Worm (Caenorhabditis elegans) whole organism, young adult: ENCODE data around the gene Y7A5A.1.

Experiments
- B0019.2 ChIP-seq: fragments of 200-800 bp; sonication (Bioruptor generic); conservative IDR thresholded peaks from 2 replicates; pipeline ENCODE4 v1.3.6; 2022; ENCODE audit warnings: missing genetic modification reagents, missing genetic modification characterization, missing compliant biosample characterization
- B0336.3 ChIP-seq: fragments of 200-800 bp; sonication (Bioruptor generic); IDR thresholded peaks from 2 replicates; pipeline ENCODE4 v1.3.6; 2022; ENCODE audit warnings: missing genetic modification characterization, missing compliant biosample characterization
- C06A6.2 ChIP-seq: fragments of 200-800 bp; sonication (Bioruptor generic); conservative IDR thresholded peaks from 2 replicates; pipeline ENCODE4 v1.3.6; 2022; ENCODE audit warnings: missing genetic modification characterization, missing compliant biosample characterization
- F22D6.2 ChIP-seq: sonication (generic microtip); optimal IDR thresholded peaks from 2 replicates; lab custom pipeline; 2016; ENCODE audit warnings: mild to moderate bottlenecking, missing genetic modification characterization, missing compliant biosample characterization
- F37B4.10 ChIP-seq: fragments of 200-800 bp; sonication (Bioruptor generic); IDR thresholded peaks from 2 replicates; pipeline ENCODE4 v1.3.6; 2022; ENCODE audit warnings: missing genetic modification characterization, missing compliant biosample characterization
- F52B5.7 ChIP-seq: sonication (generic microtip); optimal IDR thresholded peaks from 2 replicates; lab custom pipeline; 2016; ENCODE audit warnings: mild to moderate bottlenecking, missing genetic modification characterization, missing compliant biosample characterization
- F55B11.4 ChIP-seq: sonication (generic microtip); optimal IDR thresholded peaks from 2 replicates; lab custom pipeline; 2016; ENCODE audit warnings: missing compliant biosample characterization, missing genetic modification characterization, borderline replicate concordance; ENCODE audit not compliant: insufficient read depth
- F57A8.1 ChIP-seq: fragments of 200-800 bp; sonication (Bioruptor generic); optimal IDR thresholded peaks from 2 replicates; lab custom pipeline; 2018; ENCODE audit warnings: mild to moderate bottlenecking, missing genetic modification characterization, moderate library complexity, missing compliant biosample characterization
- K11D2.4 ChIP-seq: fragments of 200-800 bp; sonication (Bioruptor generic); IDR thresholded peaks from 2 replicates; pipeline ENCODE4 v1.3.6; 2022; ENCODE audit warnings: missing genetic modification reagents, missing genetic modification characterization, missing compliant biosample characterization
- K12H6.12 ChIP-seq: fragments of 200-800 bp; sonication (Bioruptor generic); optimal IDR thresholded peaks from 2 replicates; lab custom pipeline; 2018; ENCODE audit warnings: mild to moderate bottlenecking, missing genetic modification characterization, missing compliant biosample characterization
- Y53F4B.3 ChIP-seq: fragments of 200-800 bp; sonication (Bioruptor generic); IDR thresholded peaks from 2 replicates; pipeline ENCODE4 v1.3.6; 2022; ENCODE audit warnings: missing genetic modification reagents, missing genetic modification characterization, missing compliant biosample characterization
- Y67H2A.10 ChIP-seq: fragments of 200-800 bp; sonication (Bioruptor generic); conservative IDR thresholded peaks from 2 replicates; pipeline ENCODE4 v1.3.6; 2022; ENCODE audit warnings: missing genetic modification reagents, missing genetic modification characterization, missing compliant biosample characterization
- ZK185.1 ChIP-seq: sonication (generic microtip); optimal IDR thresholded peaks from 2 replicates; lab custom pipeline; 2016; ENCODE audit warnings: mild to moderate bottlenecking, missing genetic modification characterization, missing compliant biosample characterization; ENCODE audit not compliant: poor library complexity, severe bottlenecking
- aptf-2 ChIP-seq: fragments of 200-800 bp; sonication (Bioruptor generic); conservative IDR thresholded peaks from 2 replicates; pipeline ENCODE4 v1.3.6; 2022; ENCODE audit warnings: missing genetic modification reagents, missing genetic modification characterization, missing compliant biosample characterization
- atf-7 ChIP-seq: sonication (generic microtip); optimal IDR thresholded peaks from 2 replicates; lab custom pipeline; 2017; ENCODE audit warnings: mild to moderate bottlenecking, missing genetic modification characterization, missing compliant biosample characterization
- athp-1 ChIP-seq: sonication (generic microtip); optimal IDR thresholded peaks from 2 replicates; lab custom pipeline; 2017; ENCODE audit warnings: mild to moderate bottlenecking, missing genetic modification characterization, missing compliant biosample characterization
- attf-3 ChIP-seq: fragments of 200-800 bp; sonication (Bioruptor generic); conservative IDR thresholded peaks from 2 replicates; pipeline ENCODE4 v1.3.6; 2022; ENCODE audit warnings: missing genetic modification reagents, missing genetic modification characterization, missing compliant biosample characterization
- ceh-40 ChIP-seq: fragments of 200-800 bp; sonication (Bioruptor generic); IDR thresholded peaks from 2 replicates; pipeline ENCODE4 v1.3.6; 2022; ENCODE audit warnings: missing genetic modification characterization, missing compliant biosample characterization
- ceh-79 ChIP-seq: sonication (generic microtip); optimal IDR thresholded peaks from 2 replicates; lab custom pipeline; 2017; ENCODE audit warnings: mild to moderate bottlenecking, missing genetic modification characterization, missing compliant biosample characterization
- ceh-91 ChIP-seq: fragments of 200-800 bp; sonication (Bioruptor generic); IDR thresholded peaks from 2 replicates; pipeline ENCODE4 v1.3.6; 2022; ENCODE audit warnings: missing genetic modification reagents, missing genetic modification characterization, missing compliant biosample characterization
- die-1 ChIP-seq: sonication (generic microtip); optimal IDR thresholded peaks from 2 replicates; lab custom pipeline; 2016; ENCODE audit warnings: missing genotype, mild to moderate bottlenecking, missing genetic modification characterization, missing compliant biosample characterization
- efl-1 ChIP-seq: fragments of 150-350 bp; optimal IDR thresholded peaks from 2 replicates; lab custom pipeline; 2014; ENCODE audit warnings: missing biosample characterization, missing genetic modification reagents, missing genetic modification characterization
- egl-18 ChIP-seq: fragments of 200-800 bp; sonication (Bioruptor generic); IDR thresholded peaks from 2 replicates; pipeline ENCODE4 v1.3.6; 2022; ENCODE audit warnings: missing genetic modification reagents, missing genetic modification characterization, missing compliant biosample characterization
- egl-44 ChIP-seq: fragments of 200-800 bp; sonication (Bioruptor generic); IDR thresholded peaks from 2 replicates; pipeline ENCODE4 v1.3.6; 2022; ENCODE audit warnings: missing genetic modification reagents, missing genetic modification characterization, missing compliant biosample characterization
- ets-4 ChIP-seq: fragments of 200-800 bp; sonication (Bioruptor generic); optimal IDR thresholded peaks from 2 replicates; lab custom pipeline; 2018; ENCODE audit warnings: mild to moderate bottlenecking, missing genetic modification characterization, missing compliant biosample characterization
- lin-40 ChIP-seq: sonication (generic microtip); optimal IDR thresholded peaks from 2 replicates; lab custom pipeline; 2016; ENCODE audit warnings: missing genetic modification characterization, mild to moderate bottlenecking, missing compliant biosample characterization, missing genotype, missing genetic modification reagents
- lsy-27 ChIP-seq: sonication (generic microtip); optimal IDR thresholded peaks from 2 replicates; lab custom pipeline; 2017; ENCODE audit warnings: missing genetic modification characterization, mild to moderate bottlenecking, missing compliant biosample characterization, antibody characterized with exemption, missing genotype, borderline replicate concordance; ENCODE audit not compliant: insufficient read depth
- madf-10 ChIP-seq: sonication (generic microtip); optimal IDR thresholded peaks from 2 replicates; lab custom pipeline; 2016; ENCODE audit warnings: mild to moderate bottlenecking, missing genetic modification characterization, missing compliant biosample characterization
- madf-8 ChIP-seq: fragments of 200-800 bp; sonication (Bioruptor generic); conservative IDR thresholded peaks from 2 replicates; pipeline ENCODE4 v1.3.6; 2022; ENCODE audit warnings: missing genetic modification reagents, missing genetic modification characterization, missing compliant biosample characterization
- mes-4 ChIP-seq: sonication (generic microtip); optimal IDR thresholded peaks from 2 replicates; lab custom pipeline; 2016; ENCODE audit warnings: missing genotype, missing genetic modification characterization, missing compliant biosample characterization
- mxl-1 ChIP-seq: sonication (generic microtip); optimal IDR thresholded peaks from 2 replicates; lab custom pipeline; 2016; ENCODE audit warnings: missing genetic modification characterization, missing compliant biosample characterization
- nfya-1 ChIP-seq: sonication (generic microtip); optimal IDR thresholded peaks from 2 replicates; lab custom pipeline; 2017; ENCODE audit warnings: antibody characterized with exemption, missing compliant biosample characterization, missing genetic modification characterization, borderline replicate concordance; ENCODE audit not compliant: insufficient read depth
- nfya-2 ChIP-seq: fragments of 200-800 bp; sonication (Bioruptor generic); IDR thresholded peaks from 2 replicates; pipeline ENCODE4 v1.3.6; 2022; ENCODE audit warnings: missing genetic modification reagents, missing genetic modification characterization, missing compliant biosample characterization
- nfyb-1 ChIP-seq: fragments of 200-800 bp; sonication (Bioruptor generic); IDR thresholded peaks from 2 replicates; pipeline ENCODE4 v1.3.6; 2022; ENCODE audit warnings: missing genetic modification reagents, missing genetic modification characterization, missing compliant biosample characterization
- nhr-80 ChIP-seq: sonication (generic microtip); optimal IDR thresholded peaks from 2 replicates; lab custom pipeline; 2016; ENCODE audit warnings: missing genetic modification characterization, missing compliant biosample characterization
- nhr-90 ChIP-seq: sonication (generic microtip); optimal IDR thresholded peaks from 2 replicates; lab custom pipeline; 2016; ENCODE audit warnings: missing genotype, mild to moderate bottlenecking, missing genetic modification characterization, missing compliant biosample characterization
- pbrm-1 ChIP-seq: fragments of 200-800 bp; sonication (Bioruptor generic); IDR thresholded peaks from 2 replicates; pipeline ENCODE4 v1.3.6; 2022; ENCODE audit warnings: missing genetic modification reagents, missing genetic modification characterization, missing compliant biosample characterization
- pha-4 ChIP-seq: fragments of 150-350 bp; sonication (generic microtip); optimal IDR thresholded peaks from 2 replicates; lab custom pipeline; 2014; ENCODE audit warnings: missing biosample characterization, missing genetic modification reagents, missing genetic modification characterization
- rcor-1 ChIP-seq: fragments of 200-800 bp; sonication (Bioruptor generic); IDR thresholded peaks from 2 replicates; pipeline ENCODE4 v1.3.6; 2022; ENCODE audit warnings: missing genetic modification reagents, missing genetic modification characterization, missing compliant biosample characterization
- rpc-1 ChIP-seq, 2 experiments: fragments of 150-350 bp in 1 of 2; sonication (generic microtip) in 1 of 2; optimal IDR thresholded peaks; 2 replicates each; lab custom pipeline; 2014 to 2018; ENCODE audit warnings: missing biosample characterization in 1 of 2, missing genetic modification characterization in 1 of 2, missing genetic modification reagents in 1 of 2, missing genotype in 1 of 2
- snpc-1.1 ChIP-seq: sonication (generic microtip); optimal IDR thresholded peaks from 2 replicates; lab custom pipeline; 2017; ENCODE audit warnings: missing genetic modification characterization, mild to moderate bottlenecking, missing compliant biosample characterization, antibody characterized with exemption, moderate library complexity, missing genotype, missing genetic modification reagents; ENCODE audit not compliant: insufficient read depth
- snpc-4 ChIP-seq, 5 experiments: fragments of 150-350 bp in 1 of 5; sonication (generic microtip) in 4 of 5; optimal IDR thresholded peaks; 2 replicates each; lab custom pipeline; 2014 to 2018; ENCODE audit warnings: missing genetic modification characterization in 5 of 5, missing biosample characterization in 3 of 5, antibody characterized with exemption in 2 of 5, mild to moderate bottlenecking in 2 of 5, missing compliant biosample characterization in 2 of 5, missing genotype in 2 of 5, moderate library complexity in 2 of 5, missing genetic modification reagents in 1 of 5
- somi-1 ChIP-seq: fragments of 200-800 bp; sonication (Bioruptor generic); optimal IDR thresholded peaks from 2 replicates; lab custom pipeline; 2018; ENCODE audit warnings: mild to moderate bottlenecking, missing genetic modification characterization, missing compliant biosample characterization
- sptf-2 ChIP-seq: fragments of 200-800 bp; sonication (Bioruptor generic); optimal IDR thresholded peaks from 2 replicates; lab custom pipeline; 2018; ENCODE audit warnings: mild to moderate bottlenecking, missing genetic modification characterization, missing compliant biosample characterization
- tbp1 ChIP-seq: fragments of 200-800 bp; sonication (Bioruptor generic); optimal IDR thresholded peaks from 2 replicates; lab custom pipeline; 2018; ENCODE audit warnings: mild to moderate bottlenecking, missing genetic modification characterization, missing compliant biosample characterization
- unc-130 ChIP-seq: sonication (generic microtip); optimal IDR thresholded peaks from 2 replicates; lab custom pipeline; 2016; ENCODE audit warnings: missing genetic modification reagents, missing genetic modification characterization, missing compliant biosample characterization
- xnd-1 ChIP-seq: sonication (generic microtip); optimal IDR thresholded peaks from 2 replicates; lab custom pipeline; 2016; ENCODE audit warnings: missing genotype, missing genetic modification reagents, missing genetic modification characterization, missing compliant biosample characterization
- zfh-2 ChIP-seq: fragments of 200-800 bp; sonication (Bioruptor generic); conservative IDR thresholded peaks from 2 replicates; pipeline ENCODE4 v1.3.6; 2022; ENCODE audit warnings: missing genetic modification reagents, missing genetic modification characterization, missing compliant biosample characterization
- ztf-18 ChIP-seq: sonication (generic microtip); optimal IDR thresholded peaks from 2 replicates; lab custom pipeline; 2016; ENCODE audit warnings: missing genotype, mild to moderate bottlenecking, missing genetic modification characterization, missing compliant biosample characterization

Y7A5A.1 gene

DNA sequence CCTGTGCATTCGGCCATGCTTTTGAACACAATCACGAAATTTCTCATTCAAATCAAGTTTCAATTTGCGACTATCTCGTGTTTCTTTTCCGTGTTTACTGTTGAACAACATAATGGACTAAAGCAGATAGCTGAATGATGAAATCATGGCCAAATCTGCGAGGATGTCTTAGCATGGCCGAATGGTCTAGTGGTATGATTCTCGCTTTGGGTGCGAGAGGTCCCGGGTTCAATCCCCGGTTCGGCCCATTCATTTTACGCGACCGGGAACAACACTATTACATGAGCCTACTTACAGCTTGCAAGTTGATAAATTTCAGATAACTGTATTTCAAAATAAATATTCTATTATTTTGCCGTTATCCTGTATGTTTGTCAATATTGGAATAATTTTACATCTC lies 20.0 kb downstream of the Y7A5A.1 start (continued):
- TF ChIP-seq mes-4 (tag; lab: Kevin White, UChicago), result no peak
- no peak for TF ChIP-seq Y53F4B.3 (GFP tag; lab: Robert Waterston, UW)
- TF ChIP-seq athp-1, result no peak
- peak; percentile 41; the same call in 1 of the 2 replicates for TF ChIP-seq nfyb-1 (GFP tag; lab: Robert Waterston, UW)
- TF ChIP-seq F57A8.1, result no peak
- TF ChIP-seq aptf-2 (GFP tag; lab: Robert Waterston, UW), result no peak
- TF ChIP-seq attf-3, result no peak
- TF ChIP-seq nfya-1 (tag; lab: Kevin White, UChicago), result no peak
- TF ChIP-seq F37B4.10 (GFP tag; lab: Robert Waterston, UW), result no peak
- no peak for TF ChIP-seq zfh-2 (GFP tag; lab: Robert Waterston, UW)
- TF ChIP-seq atf-7, result no peak
- TF ChIP-seq nhr-90 (tag; lab: Kevin White, UChicago), result no peak
- TF ChIP-seq nfya-2 (GFP tag; lab: Robert Waterston, UW), result no peak
- no peak for TF ChIP-seq B0019.2 (GFP tag; lab: Robert Waterston, UW)
- no peak for TF ChIP-seq F55B11.4 (tag; lab: Kevin White, UChicago)
- TF ChIP-seq ceh-91 (GFP tag; lab: Robert Waterston, UW), result no peak
- no peak for TF ChIP-seq ceh-79 (tag; lab: Kevin White, UChicago)
- TF ChIP-seq unc-130 (GFP tag; lab: Kevin White, UChicago), result no peak
- TF ChIP-seq snpc-1.1 (tag; lab: Kevin White, UChicago), result peak; percentile 8
- TF ChIP-seq sptf-2 (GFP tag; lab: Kevin White, UChicago), result no peak
- no peak for TF ChIP-seq madf-8 (GFP tag; lab: Robert Waterston, UW)
- peak; percentile 44 for TF ChIP-seq die-1
- no peak for TF ChIP-seq ztf-18 (tag; lab: Kevin White, UChicago)
- TF ChIP-seq lsy-27 (tag; lab: Kevin White, UChicago), result no peak
- no peak for TF ChIP-seq ZK185.1 (tag; lab: Kevin White, UChicago)
- TF ChIP-seq egl-18, result no peak
- no peak for TF ChIP-seq efl-1 (GFP tag; lab: Kevin White, UChicago)
- TF ChIP-seq K11D2.4, result no peak
- TF ChIP-seq lin-40 (tag; lab: Kevin White, UChicago), result no peak
- TF ChIP-seq rpc-1 (optimal IDR thresholded peaks at IDR 0.05; lab: Kevin White, UChicago), result peak; percentile 46
- TF ChIP-seq rpc-1 (tag; optimal IDR thresholded peaks at IDR 0.05; lab: Kevin White, UChicago), result peak; percentile 75
- TF ChIP-seq somi-1, result no peak
- no peak for TF ChIP-seq nhr-80 (tag; lab: Kevin White, UChicago)
- no peak for TF ChIP-seq K12H6.12 (tag; lab: Kevin White, UChicago)
- no peak for TF ChIP-seq F52B5.7 (tag; lab: Kevin White, UChicago)
- peak; percentile 45; the same call in 1 of the 2 replicates for TF ChIP-seq pbrm-1
- no peak for TF ChIP-seq egl-44 (GFP tag; lab: Robert Waterston, UW)
- TF ChIP-seq ets-4, result no peak

DNA sequence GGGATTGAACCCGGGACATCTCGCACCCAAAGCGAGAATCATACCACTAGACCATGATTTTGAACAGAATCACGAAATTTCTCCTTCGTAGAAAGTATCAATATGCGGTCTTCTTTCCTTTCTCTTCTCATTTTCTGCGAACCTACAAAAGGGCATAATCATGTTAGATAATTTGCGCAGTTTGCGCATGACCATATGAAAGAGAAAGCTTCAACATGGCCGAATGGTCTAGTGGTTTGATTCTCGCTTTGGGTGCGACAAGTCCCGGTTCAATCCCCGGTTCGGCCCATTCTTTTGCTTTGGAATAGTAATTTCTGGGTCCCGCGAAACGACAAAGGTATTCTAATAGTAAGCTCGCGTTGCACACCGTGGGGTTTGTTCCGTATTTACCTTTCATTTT lies 23.5 kb downstream of the Y7A5A.1 start:
- TF ChIP-seq C06A6.2 (no peak), mxl-1 (tag; lab: Kevin White, UChicago) (no peak), ceh-40 (GFP tag; lab: Robert Waterston, UW) (no peak), B0336.3 (GFP tag; lab: Robert Waterston, UW) (no peak), F22D6.2 (no peak), tbp1 (peak; percentile 80), Y67H2A.10 (no peak), xnd-1 (tag; lab: Kevin White, UChicago) (no peak), pha-4 (no peak), snpc-4 (GFP tag; optimal IDR thresholded peaks at IDR 0.05; lab: Kevin White, UChicago) (no peak), snpc-4 (tag; optimal IDR thresholded peaks at IDR 0.05; lab: Kevin White, UChicago) (peak in 2 of 4 experiments; percentile 11 to 54), madf-10 (tag; lab: Kevin White, UChicago) (no peak), atf-7 (no peak), somi-1 (no peak), rpc-1 (optimal IDR thresholded peaks at IDR 0.05; lab: Kevin White, UChicago) (peak; percentile 61), rpc-1 (tag; optimal IDR thresholded peaks at IDR 0.05; lab: Kevin White, UChicago) (peak; percentile 69), rcor-1 (0 out of 2 replicates have a peak, but pooled peaks have one; percentile 34)
